Fruit fly (Drosophila melanogaster) whole organism, embryonic: ENCODE data around the gene CG32192.

ENCODE experiments used
- Atf-2 ChIP-seq: fragments of 200-800 bp; sonication (Bioruptor generic); optimal IDR thresholded peaks from 2 replicates; lab custom pipeline; 2016; ENCODE audit warnings: missing biosample characterization, missing genetic modification characterization
- BEAF-32 ChIP-seq: fragments of 200-800 bp; sonication (Bioruptor generic); optimal IDR thresholded peaks from 3 replicates; lab custom pipeline; 2017; ENCODE audit warnings: missing biosample characterization, missing genetic modification characterization, mild to moderate bottlenecking, moderate library complexity, missing genetic modification reagents
- Bteb2 ChIP-seq: fragments of 200-800 bp; sonication (Bioruptor generic); optimal IDR thresholded peaks from 2 replicates; lab custom pipeline; 2016; ENCODE audit warnings: missing biosample characterization, missing genetic modification characterization
- CG10462 ChIP-seq: fragments of 200-800 bp; sonication (Bioruptor generic); optimal IDR thresholded peaks from 2 replicates; lab custom pipeline; 2016; ENCODE audit warnings: missing biosample characterization, missing genetic modification characterization
- CG10959 ChIP-seq: fragments of 200-800 bp; sonication (Bioruptor generic); IDR thresholded peaks from 2 replicates; pipeline ENCODE4 v1.3.6; 2022; ENCODE audit warnings: missing biosample characterization, missing genetic modification characterization
- CG12299 ChIP-seq: fragments of 200-800 bp; sonication (Bioruptor generic); optimal IDR thresholded peaks from 2 replicates; lab custom pipeline; 2018; ENCODE audit warnings: missing biosample characterization, mild to moderate bottlenecking, missing genetic modification characterization
- CG13424 ChIP-seq: fragments of 200-800 bp; sonication (Bioruptor generic); optimal IDR thresholded peaks from 2 replicates; lab custom pipeline; 2019; ENCODE audit warnings: missing biosample characterization, mild to moderate bottlenecking, missing genetic modification characterization, moderate library complexity
- CG14014 ChIP-seq: fragments of 200-800 bp; sonication (Bioruptor generic); IDR thresholded peaks from 2 replicates; pipeline ENCODE4 v1.3.6; 2022; ENCODE audit warnings: missing biosample characterization, missing genetic modification characterization
- CG1602 ChIP-seq: fragments of 200-800 bp; sonication (Bioruptor generic); optimal IDR thresholded peaks from 3 replicates; lab custom pipeline; 2016; ENCODE audit warnings: missing biosample characterization, missing genetic modification characterization
- CG2129 ChIP-seq: fragments of 200-800 bp; sonication (Bioruptor generic); IDR thresholded peaks from 2 replicates; pipeline ENCODE4 v1.3.6; 2022; ENCODE audit warnings: missing biosample characterization, missing genetic modification characterization; ENCODE audit not compliant: partially characterized antibody
- CG2202 ChIP-seq: fragments of 200-800 bp; sonication (Bioruptor generic); optimal IDR thresholded peaks from 2 replicates; lab custom pipeline; 2018; ENCODE audit warnings: missing biosample characterization, mild to moderate bottlenecking, missing genetic modification characterization
- CG4707 ChIP-seq: fragments of 200-800 bp; sonication (Bioruptor generic); optimal IDR thresholded peaks from 2 replicates; lab custom pipeline; 2018; ENCODE audit warnings: missing biosample characterization, mild to moderate bottlenecking, missing genetic modification characterization, moderate library complexity
- CG4854 ChIP-seq: fragments of 200-800 bp; sonication (Bioruptor generic); optimal IDR thresholded peaks from 2 replicates; lab custom pipeline; 2016; ENCODE audit warnings: missing biosample characterization, missing genetic modification characterization, inconsistent platforms
- CG5953 ChIP-seq: fragments of 200-800 bp; sonication (Bioruptor generic); IDR thresholded peaks from 2 replicates; pipeline ENCODE4 v1.3.6; 2022; ENCODE audit warnings: missing biosample characterization, missing genetic modification characterization
- CG7928 ChIP-seq: fragments of 200-800 bp; sonication (Bioruptor generic); optimal IDR thresholded peaks from 2 replicates; lab custom pipeline; 2017; ENCODE audit warnings: missing biosample characterization, mild to moderate bottlenecking, missing genetic modification characterization
- CTCF ChIP-seq: fragments of 200-800 bp; sonication (Bioruptor generic); optimal IDR thresholded peaks from 2 replicates; lab custom pipeline; 2017; ENCODE audit warnings: missing biosample characterization, mild to moderate bottlenecking, missing genetic modification characterization, moderate library complexity
- Dfd ChIP-seq, 2 experiments: fragments of >200 bp; optimal IDR thresholded peaks; 2 replicates each; lab custom pipeline; 2017; ENCODE audit warnings: missing biosample characterization in 2 of 2, missing genetic modification characterization in 2 of 2
- GATAe ChIP-seq: fragments of 200-800 bp; sonication (Bioruptor generic); conservative IDR thresholded peaks from 2 replicates; pipeline ENCODE4 v1.3.6; 2022; ENCODE audit warnings: missing biosample characterization, missing genetic modification characterization
- Hr39 ChIP-seq: fragments of >200 bp; optimal IDR thresholded peaks from 2 replicates; lab custom pipeline; 2017
- Hr78 ChIP-seq, 2 experiments: fragments of 200-800 bp in 1 of 2; fragments of >200 bp in 1 of 2; sonication (Bioruptor generic) in 1 of 2; optimal IDR thresholded peaks; 2 replicates each; lab custom pipeline; 2017 to 2019; ENCODE audit warnings: missing biosample characterization in 2 of 2, missing genetic modification characterization in 2 of 2, mild to moderate bottlenecking in 1 of 2, moderate library complexity in 1 of 2
- Lhr ChIP-seq: fragments of 200-800 bp; sonication (Bioruptor generic); optimal IDR thresholded peaks from 3 replicates; lab custom pipeline; 2017; ENCODE audit warnings: mild to moderate bottlenecking, missing biosample characterization, missing genetic modification reagents, missing genetic modification characterization
- Meics ChIP-seq: fragments of 200-800 bp; sonication (Bioruptor generic); optimal IDR thresholded peaks from 2 replicates; lab custom pipeline; 2017; ENCODE audit warnings: missing biosample characterization, mild to moderate bottlenecking, missing genetic modification characterization
- Nf-YC ChIP-seq: fragments of 200-800 bp; optimal IDR thresholded peaks from 3 replicates; lab custom pipeline; 2019; ENCODE audit warnings: missing biosample characterization, mild to moderate bottlenecking, missing genetic modification characterization, moderate library complexity
- Sin3A ChIP-seq: fragments of >200 bp; optimal IDR thresholded peaks from 2 replicates; lab custom pipeline; 2018
- Sox100B ChIP-seq: fragments of 200-800 bp; sonication (Bioruptor generic); optimal IDR thresholded peaks from 3 replicates; lab custom pipeline; 2018; ENCODE audit warnings: missing biosample characterization, mild to moderate bottlenecking, missing genetic modification characterization
- Stat92E ChIP-seq, 3 experiments: fragments of >200 bp in 2 of 3; fragments of 200-800 bp in 1 of 3; sonication (Bioruptor generic) in 1 of 3; optimal IDR thresholded peaks; 2 replicates each; lab custom pipeline; 2017 to 2019; ENCODE audit warnings: missing biosample characterization in 3 of 3, missing genetic modification characterization in 3 of 3, mild to moderate bottlenecking in 1 of 3, moderate library complexity in 1 of 3
- Xrp1 ChIP-seq: fragments of 200-800 bp; sonication (Bioruptor generic); IDR thresholded peaks from 2 replicates; pipeline ENCODE4 v1.3.6; 2022; ENCODE audit warnings: missing biosample characterization, missing genetic modification characterization
- abd-A ChIP-seq: fragments of 200-800 bp; sonication (Bioruptor generic); optimal IDR thresholded peaks from 3 replicates; lab custom pipeline; 2019; ENCODE audit warnings: missing biosample characterization, mild to moderate bottlenecking, missing genetic modification characterization, moderate library complexity
- ap ChIP-seq: fragments of 200-800 bp; sonication (Bioruptor generic); IDR thresholded peaks from 2 replicates; pipeline ENCODE4 v1.3.6; 2022; ENCODE audit warnings: missing biosample characterization, missing genetic modification characterization
- cato ChIP-seq: fragments of 200-800 bp; sonication (Bioruptor generic); optimal IDR thresholded peaks from 2 replicates; lab custom pipeline; 2016; ENCODE audit warnings: missing biosample characterization, missing genetic modification characterization, borderline replicate concordance
- chif ChIP-seq, 2 experiments: fragments of 200-800 bp; sonication (Bioruptor generic); optimal IDR thresholded peaks; 3 replicates each; lab custom pipeline; 2016; ENCODE audit warnings: missing biosample characterization in 2 of 2, missing genetic modification characterization in 2 of 2
- crc ChIP-seq: fragments of 200-800 bp; sonication (Bioruptor generic); optimal IDR thresholded peaks from 2 replicates; lab custom pipeline; 2016; ENCODE audit warnings: missing biosample characterization, missing genetic modification characterization
- crol ChIP-seq: fragments of 200-800 bp; sonication (Bioruptor generic); IDR thresholded peaks from 2 replicates; pipeline ENCODE4 v1.3.6; 2022; ENCODE audit warnings: missing biosample characterization, missing genetic modification characterization
- dati ChIP-seq: fragments of 200-800 bp; sonication (Bioruptor generic); IDR thresholded peaks from 2 replicates; pipeline ENCODE4 v1.3.6; 2022; ENCODE audit warnings: missing biosample characterization, missing genetic modification characterization
- dmrt11E ChIP-seq: fragments of 200-800 bp; sonication (Bioruptor generic); optimal IDR thresholded peaks from 3 replicates; lab custom pipeline; 2018; ENCODE audit warnings: missing biosample characterization, mild to moderate bottlenecking, missing genetic modification characterization, moderate library complexity
- dmrt99B ChIP-seq: fragments of 200-800 bp; sonication (Bioruptor generic); optimal IDR thresholded peaks from 2 replicates; lab custom pipeline; 2018; ENCODE audit warnings: missing biosample characterization, mild to moderate bottlenecking, missing genetic modification characterization, moderate library complexity
- ewg ChIP-seq: fragments of 200-800 bp; sonication (Bioruptor generic); optimal IDR thresholded peaks from 3 replicates; lab custom pipeline; 2017; ENCODE audit warnings: mild to moderate bottlenecking, missing biosample characterization, missing genetic modification reagents, missing genetic modification characterization
- fru ChIP-seq: fragments of >200 bp; optimal IDR thresholded peaks from 2 replicates; lab custom pipeline; 2017
- gcm2 ChIP-seq: fragments of 200-800 bp; sonication (Bioruptor generic); optimal IDR thresholded peaks from 2 replicates; lab custom pipeline; 2016; ENCODE audit warnings: missing biosample characterization, missing genetic modification characterization
- gro ChIP-seq: fragments of 200-800 bp; sonication (Bioruptor generic); optimal IDR thresholded peaks from 2 replicates; lab custom pipeline; 2016; ENCODE audit warnings: missing biosample characterization, missing genetic modification characterization
- her ChIP-seq: fragments of 200-800 bp; sonication (Bioruptor generic); optimal IDR thresholded peaks from 2 replicates; lab custom pipeline; 2016; ENCODE audit warnings: missing biosample characterization, missing genetic modification characterization
- nerfin-2 ChIP-seq: fragments of 200-800 bp; sonication (Bioruptor generic); IDR thresholded peaks from 2 replicates; pipeline ENCODE4 v1.3.6; 2022; ENCODE audit warnings: missing biosample characterization, missing genetic modification characterization; ENCODE audit not compliant: partially characterized antibody
- p53 ChIP-seq: fragments of 200-800 bp; sonication (Bioruptor generic); optimal IDR thresholded peaks from 2 replicates; lab custom pipeline; 2016; ENCODE audit warnings: missing biosample characterization, missing genetic modification characterization
- ranshi ChIP-seq: fragments of 200-800 bp; sonication (Bioruptor generic); IDR thresholded peaks from 2 replicates; pipeline ENCODE4 v1.3.6; 2022; ENCODE audit warnings: missing biosample characterization, missing genetic modification characterization
- sna ChIP-seq: fragments of 200-800 bp; sonication (Bioruptor generic); IDR thresholded peaks from 2 replicates; pipeline ENCODE4 v1.3.6; 2022; ENCODE audit warnings: missing biosample characterization, missing genetic modification characterization; ENCODE audit not compliant: partially characterized antibody
- sqz ChIP-seq: fragments of 200-800 bp; sonication (Bioruptor generic); optimal IDR thresholded peaks from 3 replicates; lab custom pipeline; 2018; ENCODE audit warnings: missing biosample characterization, mild to moderate bottlenecking, missing genetic modification characterization
- stc ChIP-seq: fragments of 200-800 bp; sonication (Bioruptor generic); IDR thresholded peaks from 2 replicates; pipeline ENCODE4 v1.3.6; 2022; ENCODE audit warnings: missing biosample characterization, missing genetic modification characterization
- trem ChIP-seq: fragments of 200-800 bp; optimal IDR thresholded peaks from 3 replicates; lab custom pipeline; 2019; ENCODE audit warnings: missing biosample characterization, mild to moderate bottlenecking, missing genetic modification characterization, moderate library complexity
- ttk ChIP-seq: fragments of 200-800 bp; sonication (Bioruptor generic); IDR thresholded peaks from 2 replicates; pipeline ENCODE4 v2.1.2; 2022; ENCODE audit warnings: missing biosample characterization, missing genetic modification characterization
- tx ChIP-seq: fragments of 200-800 bp; sonication (Bioruptor generic); optimal IDR thresholded peaks from 2 replicates; lab custom pipeline; 2016; ENCODE audit warnings: missing biosample characterization, missing genetic modification characterization
- yki ChIP-seq: fragments of >200 bp; optimal IDR thresholded peaks from 3 replicates; lab custom pipeline; 2018

CG32192 gene

dm6 chr3L:18005055-18005874 is 34.9 kb upstream of the CG32192 start (continued):
- TF ChIP-seq dati (GFP tag; lab: Robert Waterston, UW) (no peak), Nf-YC (tag; lab: Kevin White, UChicago) (peak; percentile 24), tx (GFP tag; lab: Kevin White, UChicago) (peak; percentile 59), CG1602 (peak; percentile 89), her (GFP tag; lab: Kevin White, UChicago) (peak; percentile 32), CG14014 (GFP tag; lab: Robert Waterston, UW) (0 out of 2 replicates have a peak, but pooled peaks have one; percentile 18), CG13424 (tag; lab: Kevin White, UChicago) (peak; percentile 90), trem (tag; lab: Kevin White, UChicago) (peak; percentile 91), Bteb2 (GFP tag; lab: Kevin White, UChicago) (peak; percentile 67), ewg (peak; percentile 71), CG4707 (GFP tag; lab: Kevin White, UChicago) (peak; percentile 48), CG10959 (GFP tag; lab: Robert Waterston, UW) (no peak), CG2202 (tag; lab: Kevin White, UChicago) (peak; percentile 92), sqz (GFP tag; lab: Kevin White, UChicago) (peak; percentile 74), CG10462 (GFP tag; lab: Kevin White, UChicago) (peak; percentile 79), Dfd (GFP tag; optimal IDR thresholded peaks at IDR 0.05; lab: Kevin White, UChicago) (no peak), p53 (GFP tag; lab: Kevin White, UChicago) (no peak), cato (peak; percentile 53), dmrt99B (tag; lab: Kevin White, UChicago) (peak; percentile 84), dmrt11E (tag; lab: Kevin White, UChicago) (peak; percentile 99), GATAe (GFP tag; lab: Robert Waterston, UW) (no peak), CTCF (peak; percentile 22), ap (GFP tag; lab: Robert Waterston, UW) (peak; percentile 49), Hr78 (GFP tag; optimal IDR thresholded peaks at IDR 0.05; lab: Kevin White, UChicago) (peak in 1 of 2 experiments; percentile 70), Stat92E (GFP tag; optimal IDR thresholded peaks at IDR 0.05; lab: Kevin White, UChicago) (peak in 1 of 3 experiments; percentile 84), ranshi (GFP tag; lab: Robert Waterston, UW) (peak; percentile 49; the same call in 1 of the 2 replicates), BEAF-32 (GFP tag; lab: Kevin White, UChicago) (no peak), ttk (GFP tag; lab: Robert Waterston, UW) (no peak), CG12299 (tag; lab: Kevin White, UChicago) (no peak), Lhr (GFP tag; lab: Kevin White, UChicago) (peak; percentile 71), CG4854 (peak; percentile 28), chif (GFP tag; optimal IDR thresholded peaks at IDR 0.05; lab: Kevin White, UChicago) (peak; percentile 77 to 93), gcm2 (GFP tag; lab: Kevin White, UChicago) (no peak), Xrp1 (GFP tag; lab: Robert Waterston, UW) (peak; percentile 88), Sox100B (GFP tag; lab: Kevin White, UChicago) (peak; percentile 89), Sin3A (lab: Kevin White, UChicago) (no peak), CG7928 (GFP tag; lab: Kevin White, UChicago) (no peak), fru (no peak), yki (lab: Kevin White, UChicago) (no peak), Atf-2 (GFP tag; lab: Kevin White, UChicago) (peak; percentile 89), abd-A (tag; lab: Kevin White, UChicago) (no peak), crol (GFP tag; lab: Robert Waterston, UW) (peak; percentile 97), sna (GFP tag; lab: Robert Waterston, UW) (no peak), nerfin-2 (GFP tag; lab: Robert Waterston, UW) (no peak), crc (GFP tag; lab: Kevin White, UChicago) (peak; percentile 60), stc (no peak), CG2129 (GFP tag; lab: Robert Waterston, UW) (no peak), CG5953 (GFP tag; lab: Robert Waterston, UW) (no peak), Meics (GFP tag; lab: Kevin White, UChicago) (peak; percentile 49), gro (no peak), Hr39 (lab: Kevin White, UChicago) (no peak)
